Fruit fly (Drosophila melanogaster) Kc167 (cell line): Measurements from ENCODE around the gene Gr93c.

Experiments
- Myc ChIP-seq: fragments of >200 bp; optimal IDR thresholded peaks from 2 replicates; lab custom pipeline; 2017; ENCODE audit warnings: missing external identifiers
- Sin3A ChIP-seq: fragments of >200 bp; optimal IDR thresholded peaks from 2 replicates; lab custom pipeline; 2018; ENCODE audit warnings: missing external identifiers
- h ChIP-seq: fragments of >200 bp; optimal IDR thresholded peaks from 3 replicates; lab custom pipeline; 2018; ENCODE audit warnings: missing external identifiers
- psq ChIP-seq: fragments of >200 bp; optimal IDR thresholded peaks from 2 replicates; lab custom pipeline; 2017; ENCODE audit warnings: missing external identifiers
- ttk ChIP-seq: sonication (Bioruptor generic); optimal IDR thresholded peaks from 2 replicates; lab custom pipeline; 2017; ENCODE audit warnings: missing external identifiers

- TF ChIP-seq psq (lab: Kevin White, UChicago) (no peak), h (lab: Kevin White, UChicago) (no peak), Sin3A (no peak), ttk (lab: Kevin White, UChicago) (no peak), Myc (lab: Kevin White, UChicago) (no peak)
These were observed 48.9 kb upstream of the Gr93c start for dm6 chr3R:21893929-21894328.
